Worm (Caenorhabditis elegans) whole organism, early embryonic: ENCODE results near the gene C55A6.12.

Experiments
- F13C5.2 ChIP-seq: sonication (generic microtip); optimal IDR thresholded peaks from 2 replicates; lab custom pipeline; 2017; ENCODE audit warnings: mild to moderate bottlenecking, missing genetic modification characterization, inconsistent platforms, missing compliant biosample characterization
- aly-1 ChIP-seq: sonication (generic microtip); optimal IDR thresholded peaks from 2 replicates; lab custom pipeline; 2016; ENCODE audit warnings: missing genetic modification characterization, missing compliant biosample characterization
- ama-1 ChIP-seq: fragments of 150-350 bp; optimal IDR thresholded peaks from 2 replicates; lab custom pipeline; 2014
- ceh-13 ChIP-seq: fragments of 200-800 bp; sonication (Bioruptor generic); optimal IDR thresholded peaks from 2 replicates; lab custom pipeline; 2018; ENCODE audit warnings: mild to moderate bottlenecking, missing genetic modification characterization, missing compliant biosample characterization
- ceh-36 ChIP-seq: sonication (generic microtip); optimal IDR thresholded peaks from 2 replicates; lab custom pipeline; 2016; ENCODE audit warnings: missing genetic modification characterization, inconsistent platforms, missing compliant biosample characterization
- ets-7 ChIP-seq: sonication (generic microtip); optimal IDR thresholded peaks from 2 replicates; lab custom pipeline; 2016; ENCODE audit warnings: missing genotype, missing genetic modification characterization, missing compliant biosample characterization
- flt-1 ChIP-seq: fragments of 200-800 bp; sonication (Bioruptor generic); IDR thresholded peaks from 2 replicates; pipeline ENCODE4 v1.3.6; 2022; ENCODE audit warnings: missing genetic modification characterization, missing compliant biosample characterization
- hmbx-1 ChIP-seq: sonication (generic microtip); optimal IDR thresholded peaks from 2 replicates; lab custom pipeline; 2016; ENCODE audit warnings: mild to moderate bottlenecking, missing genetic modification characterization, missing compliant biosample characterization
- hmg-4 ChIP-seq: fragments of 200-800 bp; sonication (Bioruptor generic); optimal IDR thresholded peaks from 2 replicates; lab custom pipeline; 2018; ENCODE audit warnings: mild to moderate bottlenecking, missing genetic modification characterization, missing compliant biosample characterization
- hnd-1 ChIP-seq: sonication (generic microtip); optimal IDR thresholded peaks from 2 replicates; lab custom pipeline; 2016; ENCODE audit warnings: missing genetic modification characterization, missing compliant biosample characterization
- scrt-1 ChIP-seq: fragments of 200-800 bp; sonication (Bioruptor generic); IDR thresholded peaks from 2 replicates; pipeline ENCODE4 v1.3.6; 2022; ENCODE audit warnings: missing genetic modification characterization, missing compliant biosample characterization
- sea-1 ChIP-seq: fragments of 200-800 bp; sonication (Bioruptor generic); conservative IDR thresholded peaks from 2 replicates; pipeline ENCODE4 v1.3.6; 2022; ENCODE audit warnings: missing genetic modification characterization, missing compliant biosample characterization
- tbx-11 ChIP-seq: fragments of 200-800 bp; sonication (Bioruptor generic); IDR thresholded peaks from 2 replicates; pipeline ENCODE4 v1.3.6; 2022; ENCODE audit warnings: missing genetic modification characterization, missing compliant biosample characterization
- tbx-37 ChIP-seq: fragments of 200-800 bp; sonication (Bioruptor generic); conservative IDR thresholded peaks from 2 replicates; pipeline ENCODE4 v1.3.6; 2022; ENCODE audit warnings: missing genetic modification reagents, missing genetic modification characterization, missing compliant biosample characterization
- tra-4 ChIP-seq: sonication (generic microtip); optimal IDR thresholded peaks from 2 replicates; lab custom pipeline; 2017; ENCODE audit warnings: missing genetic modification characterization, missing compliant biosample characterization

The C55A6.12 gene

ce11 chrV:11508773-11509172 is 5.8 kb upstream of the C55A6.12 start, which contains the start of gene ttll-5:
Gene ttll-5 (plus strand): TSS chrV:11509060.
- TF ChIP-seq ceh-36 (tag; lab: Kevin White, UChicago), result no peak
- no peak for TF ChIP-seq hmbx-1 (tag; lab: Kevin White, UChicago)
- TF ChIP-seq tra-4 (tag; lab: Kevin White, UChicago), result no peak
- TF ChIP-seq tbx-37 (GFP tag; lab: Robert Waterston, UW), result no peak
- no peak for TF ChIP-seq hmg-4 (GFP tag; lab: Kevin White, UChicago)
- TF ChIP-seq tbx-11 (GFP tag; lab: Robert Waterston, UW), result no peak
- no peak for TF ChIP-seq ceh-13 (GFP tag; lab: Kevin White, UChicago)
- no peak for TF ChIP-seq ets-7 (tag; lab: Kevin White, UChicago)
- TF ChIP-seq sea-1 (GFP tag; lab: Robert Waterston, UW), result no peak
- TF ChIP-seq aly-1 (tag; lab: Kevin White, UChicago), result no peak

- no peak for TF ChIP-seq ets-7 (tag; lab: Kevin White, UChicago)
These were observed 3.4 kb upstream of the C55A6.12 start for ce11 chrV:11506347-11506746.

- TF ChIP-seq scrt-1 (GFP tag; lab: Robert Waterston, UW) (0 out of 2 replicates have a peak, but pooled peaks have one; percentile 53), ets-7 (tag; lab: Kevin White, UChicago) (peak; percentile 15), sea-1 (GFP tag; lab: Robert Waterston, UW) (peak; percentile 57; the same call in 1 of the 2 replicates), tbx-11 (GFP tag; lab: Robert Waterston, UW) (peak; percentile 62; the same call in 1 of the 2 replicates)
These were observed 2.0 kb upstream of the C55A6.12 start, which contains the start of the genes C55A6.1 and C55A6.10 for ce11 chrV:11504853-11505397. Gene C55A6.1 (minus strand): TSS chrV:11504968. Gene C55A6.10 (plus strand): TSS chrV:11505347.

- TF ChIP-seq ceh-36 (tag; lab: Kevin White, UChicago) (no peak), flt-1 (GFP tag; lab: Robert Waterston, UW) (no peak), ama-1 (lab: Kevin White, UChicago) (no peak), ceh-13 (GFP tag; lab: Kevin White, UChicago) (no peak), tbx-37 (GFP tag; lab: Robert Waterston, UW) (no peak), hnd-1 (no peak), sea-1 (GFP tag; lab: Robert Waterston, UW) (no peak), F13C5.2 (tag; lab: Kevin White, UChicago) (no peak), hmg-4 (GFP tag; lab: Kevin White, UChicago) (no peak), hmbx-1 (tag; lab: Kevin White, UChicago) (no peak), ets-7 (tag; lab: Kevin White, UChicago) (no peak), tbx-11 (GFP tag; lab: Robert Waterston, UW) (no peak), tra-4 (tag; lab: Kevin White, UChicago) (no peak), aly-1 (tag; lab: Kevin White, UChicago) (no peak), scrt-1 (GFP tag; lab: Robert Waterston, UW) (no peak)
These were observed 2.0 kb downstream of the C55A6.12 start for ce11 chrV:11500980-11501379.

- TF ChIP-seq flt-1 (GFP tag; lab: Robert Waterston, UW), result no peak
- TF ChIP-seq hmbx-1 (tag; lab: Kevin White, UChicago), result no peak
- TF ChIP-seq F13C5.2 (tag; lab: Kevin White, UChicago), result no peak
- TF ChIP-seq tbx-11 (GFP tag; lab: Robert Waterston, UW), result no peak
- no peak for TF ChIP-seq ceh-36 (tag; lab: Kevin White, UChicago)
- no peak for TF ChIP-seq aly-1 (tag; lab: Kevin White, UChicago)
- no peak for TF ChIP-seq hnd-1
- TF ChIP-seq scrt-1 (GFP tag; lab: Robert Waterston, UW), result no peak
These were observed 3.1 kb downstream of the C55A6.12 start for ce11 chrV:11499786-11500185.

ce11 chrV:11497475-11497874 is 5.5 kb downstream of the C55A6.12 start:
- no peak for TF ChIP-seq aly-1 (tag; lab: Kevin White, UChicago)

- TF ChIP-seq tra-4 (tag; lab: Kevin White, UChicago) (no peak), aly-1 (tag; lab: Kevin White, UChicago) (no peak), hnd-1 (no peak), tbx-11 (GFP tag; lab: Robert Waterston, UW) (no peak), hmg-4 (GFP tag; lab: Kevin White, UChicago) (no peak), sea-1 (GFP tag; lab: Robert Waterston, UW) (no peak), ceh-36 (tag; lab: Kevin White, UChicago) (no peak), F13C5.2 (tag; lab: Kevin White, UChicago) (no peak), flt-1 (GFP tag; lab: Robert Waterston, UW) (no peak), hmbx-1 (tag; lab: Kevin White, UChicago) (no peak), ama-1 (lab: Kevin White, UChicago) (no peak), tbx-37 (GFP tag; lab: Robert Waterston, UW) (no peak), ceh-13 (GFP tag; lab: Kevin White, UChicago) (no peak), ets-7 (tag; lab: Kevin White, UChicago) (no peak)
These were observed 6.6 kb downstream of the C55A6.12 start, which contains the start of gene htrl-1 for ce11 chrV:11496283-11496682. Gene htrl-1 (minus strand): TSS chrV:11496383.

- TF ChIP-seq aly-1 (tag; lab: Kevin White, UChicago), result no peak
These were observed 10.5 kb downstream of the C55A6.12 start, which contains the start of gene T11F9.21 for ce11 chrV:11492456-11492855. Gene T11F9.21 (plus strand): TSS chrV:11492756.
